Fruit fly (Drosophila melanogaster) whole organism, embryonic: Measurements from ENCODE around the gene CG5928.

Experiments
- CG10274 ChIP-seq: fragments of 200-800 bp; sonication (Bioruptor generic); optimal IDR thresholded peaks from 3 replicates; lab custom pipeline; 2017; ENCODE audit warnings: missing biosample characterization, mild to moderate bottlenecking, missing genetic modification characterization
- CG10979 ChIP-seq: fragments of 200-800 bp; sonication (Bioruptor generic); optimal IDR thresholded peaks from 2 replicates; lab custom pipeline; 2018; ENCODE audit warnings: missing biosample characterization, mild to moderate bottlenecking, missing genetic modification characterization, moderate library complexity
- CG11085 ChIP-seq: fragments of 200-800 bp; sonication (Bioruptor generic); IDR thresholded peaks from 2 replicates; pipeline ENCODE4 v1.3.6; 2022; ENCODE audit warnings: missing biosample characterization, missing genetic modification characterization
- CG11696 ChIP-seq: fragments of 200-800 bp; sonication (Bioruptor generic); IDR thresholded peaks from 2 replicates; pipeline ENCODE4 v1.3.6; 2022; ENCODE audit warnings: missing biosample characterization, missing genetic modification characterization
- CG12769 ChIP-seq: fragments of 200-800 bp; sonication (Bioruptor generic); optimal IDR thresholded peaks from 2 replicates; lab custom pipeline; 2019; ENCODE audit warnings: missing biosample characterization, mild to moderate bottlenecking, missing genetic modification characterization, moderate library complexity
- CG13123 ChIP-seq: fragments of 200-800 bp; sonication (Bioruptor generic); optimal IDR thresholded peaks from 2 replicates; lab custom pipeline; 2016; ENCODE audit warnings: missing biosample characterization, missing genetic modification characterization
- CG13296 ChIP-seq: fragments of 200-800 bp; sonication (Bioruptor generic); optimal IDR thresholded peaks from 3 replicates; lab custom pipeline; 2018; ENCODE audit warnings: missing biosample characterization, mild to moderate bottlenecking, missing genetic modification characterization
- CG1602 ChIP-seq: fragments of 200-800 bp; sonication (Bioruptor generic); optimal IDR thresholded peaks from 3 replicates; lab custom pipeline; 2016; ENCODE audit warnings: missing biosample characterization, missing genetic modification characterization
- CG16779 ChIP-seq: fragments of 200-800 bp; sonication (Bioruptor generic); IDR thresholded peaks from 2 replicates; pipeline ENCODE4 v1.3.6; 2022; ENCODE audit warnings: missing biosample characterization, missing genetic modification characterization
- CG16813 ChIP-seq: fragments of 200-800 bp; sonication (Bioruptor generic); IDR thresholded peaks from 3 replicates; pipeline ENCODE4 v1.3.6; 2022; ENCODE audit warnings: missing biosample characterization, missing genetic modification characterization; ENCODE audit not compliant: partially characterized antibody
- CG17829 ChIP-seq: fragments of 200-800 bp; optimal IDR thresholded peaks from 2 replicates; lab custom pipeline; 2019; ENCODE audit warnings: missing biosample characterization, mild to moderate bottlenecking, missing genetic modification characterization, moderate library complexity
- CG2199 ChIP-seq: fragments of 200-800 bp; sonication (Bioruptor generic); IDR thresholded peaks from 3 replicates; pipeline ENCODE4 v1.3.6; 2022; ENCODE audit warnings: missing biosample characterization, missing genetic modification characterization
- CG31441 ChIP-seq: fragments of 200-800 bp; sonication (Bioruptor generic); IDR thresholded peaks from 2 replicates; pipeline ENCODE4 v1.3.6; 2022; ENCODE audit warnings: missing biosample characterization, missing genetic modification characterization
- CG32772 ChIP-seq: fragments of 200-800 bp; sonication (Bioruptor generic); IDR thresholded peaks from 2 replicates; pipeline ENCODE4 v1.3.6; 2022; ENCODE audit warnings: missing biosample characterization, missing genetic modification characterization
- CG6254 ChIP-seq: fragments of 200-800 bp; sonication (Bioruptor generic); optimal IDR thresholded peaks from 3 replicates; lab custom pipeline; 2017; ENCODE audit warnings: mild to moderate bottlenecking, missing biosample characterization, missing genetic modification reagents, missing genetic modification characterization
- CG6791 ChIP-seq: fragments of 200-800 bp; sonication (Bioruptor generic); IDR thresholded peaks from 3 replicates; pipeline ENCODE4 v1.3.6; 2022; ENCODE audit warnings: missing biosample characterization, missing genetic modification characterization; ENCODE audit not compliant: partially characterized antibody
- CG6854 ChIP-seq: fragments of 200-800 bp; sonication (Bioruptor generic); optimal IDR thresholded peaks from 3 replicates; lab custom pipeline; 2017; ENCODE audit warnings: missing biosample characterization, mild to moderate bottlenecking, missing genetic modification characterization
- CG8924 ChIP-seq: fragments of 200-800 bp; optimal IDR thresholded peaks from 3 replicates; lab custom pipeline; 2019; ENCODE audit warnings: missing biosample characterization, mild to moderate bottlenecking, missing genetic modification characterization, moderate library complexity
- CoRest ChIP-seq: fragments of 200-800 bp; sonication (Bioruptor generic); optimal IDR thresholded peaks from 3 replicates; lab custom pipeline; 2018; ENCODE audit warnings: missing biosample characterization, mild to moderate bottlenecking, missing genetic modification characterization, moderate library complexity
- Dip2 ChIP-seq: fragments of 200-800 bp; sonication (Bioruptor generic); IDR thresholded peaks from 2 replicates; pipeline ENCODE4 v1.3.6; 2022; ENCODE audit warnings: missing biosample characterization, missing genetic modification characterization
- Dref ChIP-seq: fragments of 200-800 bp; sonication (Bioruptor generic); IDR thresholded peaks from 2 replicates; pipeline ENCODE4 v1.3.6; 2022; ENCODE audit warnings: missing biosample characterization, missing genetic modification characterization
- ERR ChIP-seq: fragments of 200-800 bp; sonication (Bioruptor generic); optimal IDR thresholded peaks from 2 replicates; lab custom pipeline; 2016; ENCODE audit warnings: missing biosample characterization, missing genetic modification characterization
- HLH4C ChIP-seq: fragments of 200-800 bp; sonication (Bioruptor generic); IDR thresholded peaks from 3 replicates; pipeline ENCODE4 v1.3.6; 2022; ENCODE audit warnings: missing biosample characterization, missing genetic modification characterization; ENCODE audit not compliant: partially characterized antibody
- Hr39 ChIP-seq: fragments of >200 bp; optimal IDR thresholded peaks from 2 replicates; lab custom pipeline; 2017
- Hr51 ChIP-seq, 2 experiments: fragments of 200-800 bp; sonication (Bioruptor generic); optimal IDR thresholded peaks; 2 replicates in 1 of 2; 3 replicates in 1 of 2; lab custom pipeline; 2016 to 2018; ENCODE audit warnings: missing biosample characterization in 2 of 2, missing genetic modification characterization in 2 of 2, mild to moderate bottlenecking in 1 of 2, moderate library complexity in 1 of 2
- MTF-1 ChIP-seq: fragments of 200-800 bp; sonication (Bioruptor generic); optimal IDR thresholded peaks from 2 replicates; lab custom pipeline; 2018; ENCODE audit warnings: missing biosample characterization, mild to moderate bottlenecking, missing genetic modification characterization, borderline replicate concordance
- Mad ChIP-seq: fragments of 200-800 bp; sonication (Bioruptor generic); optimal IDR thresholded peaks from 2 replicates; lab custom pipeline; 2016; ENCODE audit warnings: missing biosample characterization, missing genetic modification characterization
- NFAT ChIP-seq: fragments of 200-800 bp; sonication (Bioruptor generic); IDR thresholded peaks from 2 replicates; pipeline ENCODE4 v1.3.6; 2022; ENCODE audit warnings: missing biosample characterization, missing genetic modification characterization
- NK7.1 ChIP-seq: fragments of 200-800 bp; sonication (Bioruptor generic); optimal IDR thresholded peaks from 3 replicates; lab custom pipeline; 2016; ENCODE audit warnings: missing biosample characterization, missing genetic modification characterization
- Optix ChIP-seq: fragments of 200-800 bp; sonication (Bioruptor generic); IDR thresholded peaks from 3 replicates; pipeline ENCODE4 v1.3.6; 2022; ENCODE audit warnings: missing biosample characterization, missing genetic modification characterization
- PHDP ChIP-seq: fragments of 200-800 bp; sonication (Bioruptor generic); optimal IDR thresholded peaks from 3 replicates; lab custom pipeline; 2018; ENCODE audit warnings: missing biosample characterization, mild to moderate bottlenecking, missing genetic modification characterization, moderate library complexity
- Trl ChIP-seq, 3 experiments: fragments of >200 bp in 2 of 3; fragments of 200-800 bp in 1 of 3; sonication (Bioruptor generic) in 1 of 3; optimal IDR thresholded peaks; 2 replicates in 1 of 3; 3 replicates in 2 of 3; lab custom pipeline; 2016 to 2017; ENCODE audit warnings: missing biosample characterization in 1 of 3, missing genetic modification characterization in 1 of 3
- ab ChIP-seq: fragments of 200-800 bp; sonication (Bioruptor generic); optimal IDR thresholded peaks from 2 replicates; lab custom pipeline; 2016; ENCODE audit warnings: missing biosample characterization, missing genetic modification characterization
- ac ChIP-seq: fragments of 200-800 bp; sonication (Bioruptor generic); optimal IDR thresholded peaks from 3 replicates; lab custom pipeline; 2017; ENCODE audit warnings: missing biosample characterization, mild to moderate bottlenecking, missing genetic modification characterization
- bbx ChIP-seq: fragments of 200-800 bp; sonication (Bioruptor generic); IDR thresholded peaks from 2 replicates; pipeline ENCODE4 v1.3.6; 2022; ENCODE audit warnings: missing biosample characterization, missing genetic modification characterization; ENCODE audit not compliant: partially characterized antibody
- cg ChIP-seq: fragments of 200-800 bp; sonication (Bioruptor generic); optimal IDR thresholded peaks from 3 replicates; lab custom pipeline; 2019; ENCODE audit warnings: missing biosample characterization, mild to moderate bottlenecking, missing genetic modification characterization, moderate library complexity
- crol ChIP-seq: fragments of 200-800 bp; sonication (Bioruptor generic); IDR thresholded peaks from 2 replicates; pipeline ENCODE4 v1.3.6; 2022; ENCODE audit warnings: missing biosample characterization, missing genetic modification characterization
- dimm ChIP-seq: fragments of 200-800 bp; sonication (Bioruptor generic); IDR thresholded peaks from 2 replicates; pipeline ENCODE4 v1.3.6; 2022; ENCODE audit warnings: missing biosample characterization, missing genetic modification characterization
- disco-r ChIP-seq: fragments of 200-800 bp; sonication (Bioruptor generic); optimal IDR thresholded peaks from 2 replicates; lab custom pipeline; 2016; ENCODE audit warnings: missing biosample characterization, missing genetic modification characterization
- fd3F ChIP-seq: fragments of 200-800 bp; sonication (Bioruptor generic); optimal IDR thresholded peaks from 2 replicates; lab custom pipeline; 2018; ENCODE audit warnings: missing biosample characterization, mild to moderate bottlenecking, missing genetic modification characterization, moderate library complexity
- grau ChIP-seq: fragments of 200-800 bp; optimal IDR thresholded peaks from 3 replicates; lab custom pipeline; 2019; ENCODE audit warnings: missing biosample characterization, mild to moderate bottlenecking, missing genetic modification characterization, moderate library complexity
- hbn ChIP-seq: fragments of 200-800 bp; sonication (Bioruptor generic); IDR thresholded peaks from 2 replicates; pipeline ENCODE4 v1.3.6; 2022; ENCODE audit warnings: missing biosample characterization, missing genetic modification characterization; ENCODE audit not compliant: partially characterized antibody
- lab ChIP-seq: fragments of 200-800 bp; sonication (Bioruptor generic); optimal IDR thresholded peaks from 3 replicates; lab custom pipeline; 2017; ENCODE audit warnings: missing biosample characterization, missing genetic modification characterization, mild to moderate bottlenecking, moderate library complexity, missing genetic modification reagents
- mld ChIP-seq: fragments of 200-800 bp; sonication (Bioruptor generic); IDR thresholded peaks from 3 replicates; pipeline ENCODE4 v1.3.6; 2022; ENCODE audit warnings: missing biosample characterization, missing genetic modification characterization; ENCODE audit not compliant: partially characterized antibody
- sr ChIP-seq: fragments of 200-800 bp; sonication (Bioruptor generic); IDR thresholded peaks from 3 replicates; pipeline ENCODE4 v1.3.6; 2022; ENCODE audit warnings: missing biosample characterization, missing genetic modification characterization
- tio ChIP-seq: fragments of 200-800 bp; sonication (Bioruptor generic); optimal IDR thresholded peaks from 2 replicates; lab custom pipeline; 2017; ENCODE audit warnings: missing biosample characterization, missing genetic modification characterization, inconsistent platforms
- trem ChIP-seq: fragments of 200-800 bp; optimal IDR thresholded peaks from 3 replicates; lab custom pipeline; 2019; ENCODE audit warnings: missing biosample characterization, mild to moderate bottlenecking, missing genetic modification characterization, moderate library complexity
- trh ChIP-seq: fragments of 200-800 bp; sonication (Bioruptor generic); optimal IDR thresholded peaks from 2 replicates; lab custom pipeline; 2016; ENCODE audit warnings: missing biosample characterization, missing genetic modification characterization
- vfl ChIP-seq: fragments of 200-800 bp; sonication (Bioruptor generic); optimal IDR thresholded peaks from 2 replicates; lab custom pipeline; 2016; ENCODE audit warnings: missing biosample characterization, missing genetic modification characterization
- wor ChIP-seq: fragments of 200-800 bp; sonication (Bioruptor generic); IDR thresholded peaks from 2 replicates; pipeline ENCODE4 v1.3.6; 2022; ENCODE audit warnings: missing biosample characterization, missing genetic modification characterization

Gene CG5928

DNA sequence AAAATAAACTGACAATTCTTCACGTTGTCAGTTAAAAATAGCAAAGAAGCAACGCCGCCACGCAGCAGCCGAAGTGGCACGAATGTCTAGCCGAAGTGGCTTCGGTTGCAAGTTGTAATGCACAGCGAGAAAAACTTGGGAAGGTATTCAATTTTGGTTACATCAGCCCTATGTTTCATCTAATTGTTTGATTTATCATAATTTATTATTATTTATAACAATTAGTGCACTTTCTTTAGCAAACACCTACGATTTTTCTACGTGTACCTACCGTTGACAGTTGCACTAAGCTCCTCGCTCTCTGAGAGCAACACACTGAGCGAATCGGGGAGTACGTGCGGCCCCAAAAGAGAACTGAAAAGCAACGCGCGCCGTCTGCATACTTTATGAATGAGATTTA is 7.1 kb downstream of the CG5928 start, which contains the start of gene Tsp5D:
Tsp5D (minus strand) TSS at position 13 of the 400 bp plus-strand sequence.
- peak; percentile 94 for TF ChIP-seq CG32772 (GFP tag; lab: Robert Waterston, UW)
- no peak for TF ChIP-seq hbn (GFP tag; lab: Robert Waterston, UW)
- no peak for TF ChIP-seq CG16813 (GFP tag; lab: Robert Waterston, UW)
- peak; percentile 92 for TF ChIP-seq CG6254
- peak; percentile 92 for TF ChIP-seq CoRest (tag; lab: Kevin White, UChicago)
- TF ChIP-seq Trl (optimal IDR thresholded peaks at IDR 0.05; lab: Kevin White, UChicago) = peak; percentile 0 to 48
- TF ChIP-seq Trl (GFP tag; optimal IDR thresholded peaks at IDR 0.05; lab: Kevin White, UChicago) = peak; percentile 31
- peak; percentile 54; the same call in 1 of the 2 replicates for TF ChIP-seq crol
- no peak for TF ChIP-seq CG6791 (GFP tag; lab: Robert Waterston, UW)
- peak; percentile 42 for TF ChIP-seq ac (GFP tag; lab: Kevin White, UChicago)
- TF ChIP-seq NK7.1 (GFP tag; lab: Kevin White, UChicago) = no peak
- TF ChIP-seq wor (GFP tag; lab: Robert Waterston, UW) = peak; percentile 95
- no peak for TF ChIP-seq ERR (GFP tag; lab: Kevin White, UChicago)
- TF ChIP-seq bbx (GFP tag; lab: Robert Waterston, UW) = no peak
- TF ChIP-seq trh = peak; percentile 58
- peak; percentile 88 for TF ChIP-seq CG13296 (GFP tag; lab: Kevin White, UChicago)
- TF ChIP-seq NFAT (GFP tag; lab: Robert Waterston, UW) = peak; percentile 69
- peak; percentile 93 for TF ChIP-seq CG31441 (GFP tag; lab: Robert Waterston, UW)
- TF ChIP-seq vfl (GFP tag; lab: Kevin White, UChicago) = no peak
- TF ChIP-seq sr (GFP tag; lab: Robert Waterston, UW) = peak; percentile 82
- TF ChIP-seq ab (GFP tag; lab: Kevin White, UChicago) = no peak
- TF ChIP-seq CG6854 (GFP tag; lab: Kevin White, UChicago) = peak; percentile 66
- TF ChIP-seq grau (tag; lab: Kevin White, UChicago) = peak; percentile 88
- TF ChIP-seq mld (GFP tag; lab: Robert Waterston, UW) = no peak
- TF ChIP-seq Mad = peak; percentile 37
- peak; percentile 74 for TF ChIP-seq CG11085 (GFP tag; lab: Robert Waterston, UW)
- no peak for TF ChIP-seq Dref (GFP tag; lab: Robert Waterston, UW)
- no peak for TF ChIP-seq Dip2
- peak; percentile 89 for TF ChIP-seq trem (tag; lab: Kevin White, UChicago)
- TF ChIP-seq MTF-1 = peak; percentile 88
- peak; percentile 55 for TF ChIP-seq CG12769 (tag; lab: Kevin White, UChicago)
- peak; percentile 96 for TF ChIP-seq CG2199 (GFP tag; lab: Robert Waterston, UW)
- peak; percentile 72 for TF ChIP-seq CG13123
- TF ChIP-seq cg (GFP tag; lab: Kevin White, UChicago) = no peak
- TF ChIP-seq CG16779 (GFP tag; lab: Robert Waterston, UW) = peak; percentile 47; the same call in 1 of the 2 replicates
- no peak for TF ChIP-seq HLH4C (GFP tag; lab: Robert Waterston, UW)
- TF ChIP-seq disco-r (GFP tag; lab: Kevin White, UChicago) = no peak
- peak; percentile 91 for TF ChIP-seq PHDP (tag; lab: Kevin White, UChicago)
- peak; percentile 92 for TF ChIP-seq lab (GFP tag; lab: Kevin White, UChicago)
- TF ChIP-seq CG10274 (GFP tag; lab: Kevin White, UChicago) = peak; percentile 72
- peak; percentile 93 for TF ChIP-seq CG17829 (tag; lab: Kevin White, UChicago)
- TF ChIP-seq Hr39 (lab: Kevin White, UChicago) = no peak
- peak; percentile 78 for TF ChIP-seq CG11696
- peak; percentile 92 for TF ChIP-seq dimm (GFP tag; lab: Robert Waterston, UW)
- TF ChIP-seq CG10979 (tag; lab: Kevin White, UChicago) = peak; percentile 95
- TF ChIP-seq fd3F (GFP tag; lab: Kevin White, UChicago) = peak; percentile 80
- TF ChIP-seq CG1602 (GFP tag; lab: Kevin White, UChicago) = peak; percentile 88
- peak; percentile 95 for TF ChIP-seq Optix (GFP tag; lab: Robert Waterston, UW)
- peak; percentile 35 to 93 for TF ChIP-seq Hr51 (GFP tag; optimal IDR thresholded peaks at IDR 0.05; lab: Kevin White, UChicago)
- peak; percentile 92 for TF ChIP-seq CG8924
- TF ChIP-seq tio (GFP tag; lab: Kevin White, UChicago) = peak; percentile 68
